Fruit fly (Drosophila melanogaster): ENCODE measurements around the gene Arts.

- TF ChIP-seq CG14655 (GFP tag; optimal IDR thresholded peaks at IDR 0.05) = no peak
- TF ChIP-seq CG17806 (tag; optimal IDR thresholded peaks at IDR 0.05) = no peak
- no peak for TF ChIP-seq EcR (GFP tag; optimal IDR thresholded peaks at IDR 0.05)
- no peak for TF ChIP-seq CG9948 (tag; optimal IDR thresholded peaks at IDR 0.05)
- TF ChIP-seq Snoo (tag; optimal IDR thresholded peaks at IDR 0.05) = no peak
- no peak for TF ChIP-seq CG34367 (tag; optimal IDR thresholded peaks at IDR 0.05)
- TF ChIP-seq CG32121 (GFP tag; IDR thresholded peaks at IDR 0.05) = no peak
- no peak for TF ChIP-seq CG13204 (GFP tag; optimal IDR thresholded peaks at IDR 0.05)
- no peak for TF ChIP-seq CG15710 (tag; optimal IDR thresholded peaks at IDR 0.05)
- TF ChIP-seq CG8159 (tag; optimal IDR thresholded peaks at IDR 0.05) = no peak
- no peak for TF ChIP-seq CG8301 (tag; optimal IDR thresholded peaks at IDR 0.05)
- no peak for TF ChIP-seq Pif1B (GFP tag; optimal IDR thresholded peaks at IDR 0.05)
Measured at dm6 chr3L:16634091-16634490, 31.4 kb downstream of the Arts start.

All from whole organism, pupa.